Worm (Caenorhabditis elegans) whole organism, early embryonic: ENCODE data around the gene cyp-13A7.

ENCODE experiments used
- B0310.2 ChIP-seq: sonication (generic microtip); optimal IDR thresholded peaks from 2 replicates; lab custom pipeline; 2016; ENCODE audit warnings: mild to moderate bottlenecking, missing genetic modification characterization, missing compliant biosample characterization
- F13C5.2 ChIP-seq: sonication (generic microtip); optimal IDR thresholded peaks from 2 replicates; lab custom pipeline; 2017; ENCODE audit warnings: mild to moderate bottlenecking, missing genetic modification characterization, inconsistent platforms, missing compliant biosample characterization
- aly-1 ChIP-seq: sonication (generic microtip); optimal IDR thresholded peaks from 2 replicates; lab custom pipeline; 2016; ENCODE audit warnings: missing genetic modification characterization, missing compliant biosample characterization
- ama-1 ChIP-seq: fragments of 150-350 bp; optimal IDR thresholded peaks from 2 replicates; lab custom pipeline; 2014
- ceh-13 ChIP-seq: fragments of 200-800 bp; sonication (Bioruptor generic); optimal IDR thresholded peaks from 2 replicates; lab custom pipeline; 2018; ENCODE audit warnings: mild to moderate bottlenecking, missing genetic modification characterization, missing compliant biosample characterization
- ceh-36 ChIP-seq: sonication (generic microtip); optimal IDR thresholded peaks from 2 replicates; lab custom pipeline; 2016; ENCODE audit warnings: missing genetic modification characterization, inconsistent platforms, missing compliant biosample characterization
- ets-7 ChIP-seq: sonication (generic microtip); optimal IDR thresholded peaks from 2 replicates; lab custom pipeline; 2016; ENCODE audit warnings: missing genotype, missing genetic modification characterization, missing compliant biosample characterization
- flt-1 ChIP-seq: fragments of 200-800 bp; sonication (Bioruptor generic); IDR thresholded peaks from 2 replicates; pipeline ENCODE4 v1.3.6; 2022; ENCODE audit warnings: missing genetic modification characterization, missing compliant biosample characterization
- hmbx-1 ChIP-seq: sonication (generic microtip); optimal IDR thresholded peaks from 2 replicates; lab custom pipeline; 2016; ENCODE audit warnings: mild to moderate bottlenecking, missing genetic modification characterization, missing compliant biosample characterization
- hmg-4 ChIP-seq: fragments of 200-800 bp; sonication (Bioruptor generic); optimal IDR thresholded peaks from 2 replicates; lab custom pipeline; 2018; ENCODE audit warnings: mild to moderate bottlenecking, missing genetic modification characterization, missing compliant biosample characterization
- hnd-1 ChIP-seq: sonication (generic microtip); optimal IDR thresholded peaks from 2 replicates; lab custom pipeline; 2016; ENCODE audit warnings: missing genetic modification characterization, missing compliant biosample characterization
- pes-1 ChIP-seq: fragments of 200-800 bp; sonication (Bioruptor generic); IDR thresholded peaks from 2 replicates; pipeline ENCODE4 v1.3.6; 2022; ENCODE audit warnings: missing genetic modification reagents, missing genetic modification characterization, missing compliant biosample characterization
- scrt-1 ChIP-seq: fragments of 200-800 bp; sonication (Bioruptor generic); IDR thresholded peaks from 2 replicates; pipeline ENCODE4 v1.3.6; 2022; ENCODE audit warnings: missing genetic modification characterization, missing compliant biosample characterization
- sea-1 ChIP-seq: fragments of 200-800 bp; sonication (Bioruptor generic); conservative IDR thresholded peaks from 2 replicates; pipeline ENCODE4 v1.3.6; 2022; ENCODE audit warnings: missing genetic modification characterization, missing compliant biosample characterization
- tbx-11 ChIP-seq: fragments of 200-800 bp; sonication (Bioruptor generic); IDR thresholded peaks from 2 replicates; pipeline ENCODE4 v1.3.6; 2022; ENCODE audit warnings: missing genetic modification characterization, missing compliant biosample characterization
- tbx-37 ChIP-seq: fragments of 200-800 bp; sonication (Bioruptor generic); conservative IDR thresholded peaks from 2 replicates; pipeline ENCODE4 v1.3.6; 2022; ENCODE audit warnings: missing genetic modification reagents, missing genetic modification characterization, missing compliant biosample characterization
- tra-4 ChIP-seq: sonication (generic microtip); optimal IDR thresholded peaks from 2 replicates; lab custom pipeline; 2017; ENCODE audit warnings: missing genetic modification characterization, missing compliant biosample characterization

The cyp-13A7 gene

ce11 chrII:9803320-9803719 is at the start of gene cyp-13A7:
cyp-13A7 (plus strand) TSS chrII:9803620.
- TF ChIP-seq ama-1 (lab: Kevin White, UChicago) = no peak
- no peak for TF ChIP-seq pes-1
- no peak for TF ChIP-seq ceh-36
- no peak for TF ChIP-seq tbx-37
- no peak for TF ChIP-seq sea-1
- TF ChIP-seq hmg-4 (GFP tag; lab: Kevin White, UChicago) = no peak
- TF ChIP-seq ceh-13 (GFP tag; lab: Kevin White, UChicago) = no peak
- TF ChIP-seq B0310.2 (tag; lab: Kevin White, UChicago) = no peak
- no peak for TF ChIP-seq ets-7 (tag; lab: Kevin White, UChicago)
- TF ChIP-seq tbx-11 (GFP tag; lab: Robert Waterston, UW) = no peak
- no peak for TF ChIP-seq hmbx-1 (tag; lab: Kevin White, UChicago)
- no peak for TF ChIP-seq scrt-1 (GFP tag; lab: Robert Waterston, UW)
- no peak for TF ChIP-seq flt-1 (GFP tag; lab: Robert Waterston, UW)
- TF ChIP-seq tra-4 (tag; lab: Kevin White, UChicago) = no peak

- TF ChIP-seq sea-1 (no peak), flt-1 (GFP tag; lab: Robert Waterston, UW) (no peak), F13C5.2 (tag; lab: Kevin White, UChicago) (no peak)
Measured at ce11 chrII:9753730-9754129, 49.7 kb upstream of the cyp-13A7 start, which contains the start of gene ZK1321.1. ZK1321.1 (plus strand) TSS chrII:9754030.

ce11 chrII:9755425-9755824 is 48.0 kb upstream of the cyp-13A7 start:
- TF ChIP-seq aly-1 (tag; lab: Kevin White, UChicago) (no peak), pes-1 (no peak), ceh-13 (GFP tag; lab: Kevin White, UChicago) (no peak), hmg-4 (GFP tag; lab: Kevin White, UChicago) (no peak)

ce11 chrII:9757651-9758282 is 45.7 kb upstream of the cyp-13A7 start, which contains the start of gene shk-1:
shk-1 (plus strand) TSS chrII:9758232.
- no peak for TF ChIP-seq tra-4 (tag; lab: Kevin White, UChicago)
- no peak for TF ChIP-seq tbx-11 (GFP tag; lab: Robert Waterston, UW)

- no peak for TF ChIP-seq hmbx-1 (tag; lab: Kevin White, UChicago)
- no peak for TF ChIP-seq F13C5.2 (tag; lab: Kevin White, UChicago)
- no peak for TF ChIP-seq aly-1 (tag; lab: Kevin White, UChicago)
- TF ChIP-seq tra-4 (tag; lab: Kevin White, UChicago) = no peak
- no peak for TF ChIP-seq sea-1
Measured at ce11 chrII:9759382-9759781, 44.0 kb upstream of the cyp-13A7 start.

ce11 chrII:9764696-9765095 is 38.7 kb upstream of the cyp-13A7 start:
- TF ChIP-seq hnd-1 (no peak), ama-1 (lab: Kevin White, UChicago) (no peak), sea-1 (no peak), aly-1 (tag; lab: Kevin White, UChicago) (no peak), scrt-1 (GFP tag; lab: Robert Waterston, UW) (no peak), ets-7 (tag; lab: Kevin White, UChicago) (no peak), B0310.2 (tag; lab: Kevin White, UChicago) (no peak), ceh-36 (no peak), tbx-11 (GFP tag; lab: Robert Waterston, UW) (no peak), flt-1 (GFP tag; lab: Robert Waterston, UW) (no peak), hmbx-1 (tag; lab: Kevin White, UChicago) (no peak), hmg-4 (GFP tag; lab: Kevin White, UChicago) (no peak), F13C5.2 (tag; lab: Kevin White, UChicago) (no peak), ceh-13 (GFP tag; lab: Kevin White, UChicago) (no peak), tra-4 (tag; lab: Kevin White, UChicago) (no peak), pes-1 (no peak), tbx-37 (no peak)

ce11 chrII:9769797-9770520 is 33.5 kb upstream of the cyp-13A7 start, which contains the start of gene aqp-10:
aqp-10 (minus strand) TSS chrII:9769847.
- TF ChIP-seq tbx-37 (no peak), tbx-11 (GFP tag; lab: Robert Waterston, UW) (no peak), ets-7 (tag; lab: Kevin White, UChicago) (no peak), ceh-36 (no peak), ama-1 (lab: Kevin White, UChicago) (no peak), ceh-13 (GFP tag; lab: Kevin White, UChicago) (no peak), flt-1 (GFP tag; lab: Robert Waterston, UW) (no peak), hmbx-1 (tag; lab: Kevin White, UChicago) (no peak), pes-1 (no peak), sea-1 (no peak), aly-1 (tag; lab: Kevin White, UChicago) (no peak), tra-4 (tag; lab: Kevin White, UChicago) (no peak), B0310.2 (tag; lab: Kevin White, UChicago) (no peak), scrt-1 (GFP tag; lab: Robert Waterston, UW) (no peak)
